Fruit fly (Drosophila melanogaster) whole organism, embryonic: Measurements from ENCODE around the gene HP5.
A peak's percentile ranks its signal among the peaks of the same experiment; 100 is the strongest.

Source experiments
- Ada2b ChIP-seq: fragments of 200-800 bp; sonication (Bioruptor generic); IDR thresholded peaks from 2 replicates; pipeline ENCODE4 v1.3.6; 2022; ENCODE audit warnings: missing biosample characterization, missing genetic modification characterization
- Asciz ChIP-seq: fragments of 200-800 bp; sonication (Bioruptor generic); optimal IDR thresholded peaks from 2 replicates; lab custom pipeline; 2017; ENCODE audit warnings: missing biosample characterization, mild to moderate bottlenecking, missing genetic modification characterization, missing genetic modification reagents
- B-H1 ChIP-seq: fragments of 200-800 bp; sonication (Bioruptor generic); IDR thresholded peaks from 3 replicates; pipeline ENCODE4 v1.3.6; 2022; ENCODE audit warnings: missing biosample characterization, missing genetic modification characterization
- BtbVII ChIP-seq: fragments of 200-800 bp; sonication (Bioruptor generic); optimal IDR thresholded peaks from 3 replicates; lab custom pipeline; 2017; ENCODE audit warnings: missing biosample characterization, mild to moderate bottlenecking, missing genetic modification characterization
- CG10959 ChIP-seq: fragments of 200-800 bp; sonication (Bioruptor generic); IDR thresholded peaks from 2 replicates; pipeline ENCODE4 v1.3.6; 2022; ENCODE audit warnings: missing biosample characterization, missing genetic modification characterization
- CG11504 ChIP-seq: fragments of 200-800 bp; sonication (Bioruptor generic); optimal IDR thresholded peaks from 3 replicates; lab custom pipeline; 2019; ENCODE audit warnings: missing biosample characterization, mild to moderate bottlenecking, missing genetic modification characterization, moderate library complexity
- CG12071 ChIP-seq: fragments of 200-800 bp; sonication (Bioruptor generic); optimal IDR thresholded peaks from 3 replicates; lab custom pipeline; 2018; ENCODE audit warnings: missing biosample characterization, mild to moderate bottlenecking, missing genetic modification characterization
- CG12744 ChIP-seq: fragments of 200-800 bp; sonication (Bioruptor generic); optimal IDR thresholded peaks from 2 replicates; lab custom pipeline; 2016; ENCODE audit warnings: missing biosample characterization, missing genetic modification characterization
- CG14860 ChIP-seq: fragments of 200-800 bp; sonication (Bioruptor generic); IDR thresholded peaks from 3 replicates; pipeline ENCODE4 v1.3.6; 2022; ENCODE audit warnings: missing biosample characterization, missing genetic modification characterization; ENCODE audit not compliant: partially characterized antibody
- CG15011 ChIP-seq: fragments of 200-800 bp; sonication (Bioruptor generic); optimal IDR thresholded peaks from 3 replicates; lab custom pipeline; 2018; ENCODE audit warnings: missing biosample characterization, mild to moderate bottlenecking, missing genetic modification characterization
- CG15514 ChIP-seq: fragments of 200-800 bp; sonication (Bioruptor generic); optimal IDR thresholded peaks from 3 replicates; lab custom pipeline; 2017; ENCODE audit warnings: missing biosample characterization, missing genetic modification characterization, mild to moderate bottlenecking, moderate library complexity, missing genetic modification reagents
- CG1602 ChIP-seq: fragments of 200-800 bp; sonication (Bioruptor generic); optimal IDR thresholded peaks from 3 replicates; lab custom pipeline; 2016; ENCODE audit warnings: missing biosample characterization, missing genetic modification characterization
- CG17385 ChIP-seq: fragments of 200-800 bp; sonication (Bioruptor generic); optimal IDR thresholded peaks from 3 replicates; lab custom pipeline; 2018; ENCODE audit warnings: missing biosample characterization, mild to moderate bottlenecking, missing genetic modification characterization
- CG17802 ChIP-seq: fragments of 200-800 bp; sonication (Bioruptor generic); optimal IDR thresholded peaks from 2 replicates; lab custom pipeline; 2018; ENCODE audit warnings: missing biosample characterization, mild to moderate bottlenecking, missing genetic modification characterization, moderate library complexity
- CG17912 ChIP-seq: fragments of 200-800 bp; sonication (Bioruptor generic); optimal IDR thresholded peaks from 2 replicates; lab custom pipeline; 2018; ENCODE audit warnings: missing biosample characterization, mild to moderate bottlenecking, missing genetic modification characterization
- CG18764 ChIP-seq: fragments of 200-800 bp; sonication (Bioruptor generic); optimal IDR thresholded peaks from 3 replicates; lab custom pipeline; 2016; ENCODE audit warnings: missing biosample characterization, missing genetic modification characterization
- CG2678 ChIP-seq: fragments of 200-800 bp; sonication (Bioruptor generic); optimal IDR thresholded peaks from 3 replicates; lab custom pipeline; 2019; ENCODE audit warnings: missing biosample characterization, mild to moderate bottlenecking, missing genetic modification characterization, moderate library complexity
- CG3838 ChIP-seq: fragments of 200-800 bp; sonication (Bioruptor generic); optimal IDR thresholded peaks from 3 replicates; lab custom pipeline; 2016; ENCODE audit warnings: missing biosample characterization, missing genetic modification characterization
- CG4707 ChIP-seq: fragments of 200-800 bp; sonication (Bioruptor generic); optimal IDR thresholded peaks from 2 replicates; lab custom pipeline; 2018; ENCODE audit warnings: missing biosample characterization, mild to moderate bottlenecking, missing genetic modification characterization, moderate library complexity
- CG6254 ChIP-seq: fragments of 200-800 bp; sonication (Bioruptor generic); optimal IDR thresholded peaks from 3 replicates; lab custom pipeline; 2017; ENCODE audit warnings: mild to moderate bottlenecking, missing biosample characterization, missing genetic modification reagents, missing genetic modification characterization
- CG7357 ChIP-seq: fragments of 200-800 bp; sonication (Bioruptor generic); IDR thresholded peaks from 3 replicates; pipeline ENCODE4 v1.3.6; 2022; ENCODE audit warnings: missing biosample characterization, missing genetic modification characterization
- CG7987 ChIP-seq: fragments of 200-800 bp; sonication (Bioruptor generic); optimal IDR thresholded peaks from 2 replicates; lab custom pipeline; 2018; ENCODE audit warnings: missing biosample characterization, mild to moderate bottlenecking, missing genetic modification characterization, moderate library complexity
- CG9932 ChIP-seq: fragments of 200-800 bp; sonication (Bioruptor generic); IDR thresholded peaks from 2 replicates; pipeline ENCODE4 v1.3.6; 2022; ENCODE audit warnings: missing biosample characterization, missing genetic modification characterization
- Hand ChIP-seq: fragments of 200-800 bp; sonication (Bioruptor generic); optimal IDR thresholded peaks from 2 replicates; lab custom pipeline; 2017; ENCODE audit warnings: mild to moderate bottlenecking, missing biosample characterization, missing genetic modification reagents, missing genetic modification characterization
- Hmx ChIP-seq: fragments of 200-800 bp; sonication (Bioruptor generic); optimal IDR thresholded peaks from 2 replicates; lab custom pipeline; 2016; ENCODE audit warnings: missing biosample characterization, missing genetic modification characterization
- Lim3 ChIP-seq: fragments of 200-800 bp; sonication (Bioruptor generic); IDR thresholded peaks from 2 replicates; pipeline ENCODE4 v1.3.6; 2022; ENCODE audit warnings: missing biosample characterization, missing genetic modification characterization
- Myb ChIP-seq: fragments of 200-800 bp; sonication (Bioruptor generic); optimal IDR thresholded peaks from 2 replicates; lab custom pipeline; 2016; ENCODE audit warnings: missing biosample characterization, missing genetic modification characterization
- Nf-YA ChIP-seq: fragments of 200-800 bp; sonication (Bioruptor generic); IDR thresholded peaks from 2 replicates; pipeline ENCODE4 v1.3.6; 2022; ENCODE audit warnings: missing biosample characterization, missing genetic modification characterization
- Ravus ChIP-seq: fragments of 200-800 bp; sonication (Bioruptor generic); IDR thresholded peaks from 2 replicates; pipeline ENCODE4 v1.3.6; 2022; ENCODE audit warnings: missing biosample characterization, missing genetic modification characterization
- Rfx ChIP-seq: fragments of 200-800 bp; sonication (Bioruptor generic); IDR thresholded peaks from 2 replicates; pipeline ENCODE4 v1.3.6; 2022; ENCODE audit warnings: missing biosample characterization, missing genetic modification characterization
- abd-A ChIP-seq: fragments of 200-800 bp; sonication (Bioruptor generic); optimal IDR thresholded peaks from 3 replicates; lab custom pipeline; 2019; ENCODE audit warnings: missing biosample characterization, mild to moderate bottlenecking, missing genetic modification characterization, moderate library complexity
- bigmax ChIP-seq: fragments of 200-800 bp; sonication (Bioruptor generic); optimal IDR thresholded peaks from 2 replicates; lab custom pipeline; 2018; ENCODE audit warnings: missing biosample characterization, mild to moderate bottlenecking, missing genetic modification characterization
- cad ChIP-seq: fragments of >200 bp; optimal IDR thresholded peaks from 2 replicates; lab custom pipeline; 2017; ENCODE audit warnings: missing biosample characterization, missing genetic modification characterization
- dm ChIP-seq: fragments of 200-800 bp; sonication (Bioruptor generic); optimal IDR thresholded peaks from 3 replicates; lab custom pipeline; 2016; ENCODE audit warnings: missing biosample characterization, missing genetic modification characterization
- emc ChIP-seq: fragments of 200-800 bp; sonication (Bioruptor generic); optimal IDR thresholded peaks from 2 replicates; lab custom pipeline; 2016; ENCODE audit warnings: missing biosample characterization, missing genetic modification characterization
- ems ChIP-seq: fragments of 200-800 bp; sonication (Bioruptor generic); optimal IDR thresholded peaks from 3 replicates; lab custom pipeline; 2016; ENCODE audit warnings: missing biosample characterization, missing genetic modification characterization
- en ChIP-seq: fragments of 200-800 bp; sonication (Bioruptor generic); optimal IDR thresholded peaks from 2 replicates; lab custom pipeline; 2016; ENCODE audit warnings: missing biosample characterization, missing genetic modification characterization
- eve ChIP-seq, 2 experiments: fragments of >200 bp; optimal IDR thresholded peaks; 2 replicates each; lab custom pipeline; 2017; ENCODE audit warnings: missing biosample characterization in 2 of 2, missing genetic modification characterization in 2 of 2
- eyg ChIP-seq: fragments of 200-800 bp; sonication (Bioruptor generic); optimal IDR thresholded peaks from 3 replicates; lab custom pipeline; 2016; ENCODE audit warnings: missing biosample characterization, missing genetic modification characterization
- h ChIP-seq: fragments of >200 bp; optimal IDR thresholded peaks from 2 replicates; lab custom pipeline; 2017
- hth ChIP-seq: fragments of >200 bp; optimal IDR thresholded peaks from 2 replicates; lab custom pipeline; 2017; ENCODE audit warnings: inconsistent platforms
- insv ChIP-seq, 2 experiments: fragments of 200-800 bp; sonication (Bioruptor generic); optimal IDR thresholded peaks; 3 replicates each; lab custom pipeline; 2016 to 2018; ENCODE audit warnings: missing biosample characterization in 2 of 2, missing genetic modification characterization in 2 of 2
- lbe ChIP-seq: fragments of 200-800 bp; sonication (Bioruptor generic); optimal IDR thresholded peaks from 2 replicates; lab custom pipeline; 2016; ENCODE audit warnings: missing biosample characterization, mild to moderate bottlenecking, missing genetic modification characterization
- nerfin-2 ChIP-seq: fragments of 200-800 bp; sonication (Bioruptor generic); IDR thresholded peaks from 2 replicates; pipeline ENCODE4 v1.3.6; 2022; ENCODE audit warnings: missing biosample characterization, missing genetic modification characterization; ENCODE audit not compliant: partially characterized antibody
- oc ChIP-seq: fragments of 200-800 bp; sonication (Bioruptor generic); optimal IDR thresholded peaks from 2 replicates; lab custom pipeline; 2018; ENCODE audit warnings: missing biosample characterization, mild to moderate bottlenecking, missing genetic modification characterization, moderate library complexity
- pzg ChIP-seq: fragments of 200-800 bp; sonication (Bioruptor generic); optimal IDR thresholded peaks from 3 replicates; lab custom pipeline; 2018; ENCODE audit warnings: missing biosample characterization, mild to moderate bottlenecking, missing genetic modification characterization, moderate library complexity
- run ChIP-seq: fragments of 200-800 bp; sonication (Bioruptor generic); optimal IDR thresholded peaks from 3 replicates; lab custom pipeline; 2018; ENCODE audit warnings: missing biosample characterization, mild to moderate bottlenecking, missing genetic modification characterization
- schlank ChIP-seq: fragments of 200-800 bp; sonication (Bioruptor generic); optimal IDR thresholded peaks from 2 replicates; lab custom pipeline; 2018; ENCODE audit warnings: missing biosample characterization, mild to moderate bottlenecking, missing genetic modification characterization
- usp ChIP-seq: fragments of >200 bp; optimal IDR thresholded peaks from 2 replicates; lab custom pipeline; 2017; ENCODE audit warnings: missing biosample characterization, missing genetic modification characterization
- z ChIP-seq: fragments of 200-800 bp; sonication (Bioruptor generic); IDR thresholded peaks from 3 replicates; pipeline ENCODE4 v1.3.6; 2022; ENCODE audit warnings: missing biosample characterization, missing genetic modification characterization
- zfh2 ChIP-seq: fragments of 200-800 bp; sonication (Bioruptor generic); optimal IDR thresholded peaks from 2 replicates; lab custom pipeline; 2016; ENCODE audit warnings: missing biosample characterization, missing genetic modification characterization

HP5 gene

DNA sequence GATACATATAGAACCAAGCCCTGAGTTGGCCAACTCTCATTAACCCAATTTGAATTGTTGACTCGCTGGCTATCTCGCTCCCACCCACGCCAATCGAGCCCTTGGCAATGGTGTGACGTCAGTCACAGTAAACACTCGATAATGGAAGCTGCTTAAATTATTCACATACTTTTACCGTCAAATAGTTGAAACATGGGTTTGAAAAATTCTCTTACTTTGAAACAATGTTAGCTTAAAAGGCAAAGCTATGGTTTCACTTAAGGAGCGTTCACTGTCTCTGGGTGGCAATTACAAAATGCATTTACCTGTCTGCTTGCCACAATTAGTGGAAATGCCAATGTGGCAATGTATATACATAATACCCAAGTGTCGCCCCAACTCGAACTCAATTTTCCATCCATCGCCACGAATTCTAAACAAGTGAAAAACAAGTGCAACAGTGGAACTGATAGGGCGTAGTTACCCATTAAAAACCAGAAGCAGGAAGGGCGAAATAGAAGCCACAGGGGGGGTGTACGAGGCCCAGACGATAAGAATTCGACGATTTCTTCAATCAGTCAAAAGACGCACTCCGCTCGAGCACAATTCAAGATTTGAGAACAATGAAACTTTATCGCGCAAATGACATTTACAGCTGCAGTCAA lies 5.0 kb upstream of the HP5 start (continued):
- peak; percentile 59 for TF ChIP-seq CG18764 (GFP tag; lab: Kevin White, UChicago)
- peak; percentile 66 for TF ChIP-seq oc
- TF ChIP-seq CG7987 = peak; percentile 73
- no peak for TF ChIP-seq bigmax
- TF ChIP-seq schlank = peak; percentile 78
- peak; percentile 59 for TF ChIP-seq dm (GFP tag; lab: Kevin White, UChicago)
- peak in 1 of 2 experiments; percentile 92 for TF ChIP-seq eve (GFP tag; optimal IDR thresholded peaks at IDR 0.05; lab: Kevin White, UChicago)
- peak; percentile 72 for TF ChIP-seq CG15514 (GFP tag; lab: Kevin White, UChicago)
- peak; percentile 70 for TF ChIP-seq en (GFP tag; lab: Kevin White, UChicago)
- peak; percentile 88 for TF ChIP-seq CG11504 (tag; lab: Kevin White, UChicago)
- peak; percentile 56 for TF ChIP-seq emc (GFP tag; lab: Kevin White, UChicago)
- peak; percentile 71 for TF ChIP-seq CG12744 (GFP tag; lab: Kevin White, UChicago)
- TF ChIP-seq CG10959 (GFP tag; lab: Robert Waterston, UW) = peak; percentile 62
- peak; percentile 75 for TF ChIP-seq CG1602 (GFP tag; lab: Kevin White, UChicago)
- peak; percentile 71 for TF ChIP-seq Nf-YA (GFP tag; lab: Robert Waterston, UW)
- TF ChIP-seq nerfin-2 (GFP tag; lab: Robert Waterston, UW) = no peak
- peak; percentile 71 for TF ChIP-seq CG17912
- TF ChIP-seq lbe (GFP tag; lab: Kevin White, UChicago) = peak; percentile 73
- peak; percentile 60 for TF ChIP-seq CG15011
- peak; percentile 75 for TF ChIP-seq Asciz (GFP tag; lab: Kevin White, UChicago)
- TF ChIP-seq Myb (GFP tag; lab: Kevin White, UChicago) = peak; percentile 74
- TF ChIP-seq Hmx = peak; percentile 9
- peak; percentile 85 for TF ChIP-seq B-H1 (GFP tag; lab: Robert Waterston, UW)
- no peak for TF ChIP-seq h (lab: Kevin White, UChicago)
- TF ChIP-seq insv (GFP tag; optimal IDR thresholded peaks at IDR 0.05; lab: Kevin White, UChicago) = peak in 1 of 2 experiments; percentile 51
- peak; percentile 60 for TF ChIP-seq CG17802 (tag; lab: Kevin White, UChicago)
- no peak for TF ChIP-seq CG14860 (GFP tag; lab: Robert Waterston, UW)
- peak; percentile 82 for TF ChIP-seq CG17385 (GFP tag; lab: Kevin White, UChicago)
- TF ChIP-seq CG4707 (GFP tag; lab: Kevin White, UChicago) = peak; percentile 69
- TF ChIP-seq zfh2 (GFP tag; lab: Kevin White, UChicago) = peak; percentile 80
- TF ChIP-seq Hand (GFP tag; lab: Kevin White, UChicago) = peak; percentile 60
- peak; percentile 92 for TF ChIP-seq Ada2b (GFP tag; lab: Robert Waterston, UW)
- TF ChIP-seq Rfx (GFP tag; lab: Robert Waterston, UW) = peak; percentile 91
- TF ChIP-seq z (GFP tag; lab: Robert Waterston, UW) = no peak; the same call in 2 of the 3 replicates
- TF ChIP-seq run (tag; lab: Kevin White, UChicago) = peak; percentile 48
- TF ChIP-seq CG2678 = peak; percentile 89
- peak; percentile 33 for TF ChIP-seq abd-A (tag; lab: Kevin White, UChicago)
- TF ChIP-seq pzg = peak; percentile 5
- no peak for TF ChIP-seq cad (GFP tag; lab: Kevin White, UChicago)
- peak; percentile 33 for TF ChIP-seq CG3838
- no peak for TF ChIP-seq usp (GFP tag; lab: Kevin White, UChicago)
- no peak for TF ChIP-seq hth (lab: Kevin White, UChicago)
- TF ChIP-seq CG12071 (GFP tag; lab: Kevin White, UChicago) = peak; percentile 88
- peak; percentile 84 for TF ChIP-seq eyg (GFP tag; lab: Kevin White, UChicago)
- peak; percentile 85 for TF ChIP-seq ems (GFP tag; lab: Kevin White, UChicago)
- TF ChIP-seq CG9932 = peak; percentile 86
- peak; percentile 46 for TF ChIP-seq CG6254 (GFP tag; lab: Kevin White, UChicago)
- TF ChIP-seq BtbVII (GFP tag; lab: Kevin White, UChicago) = peak; percentile 87
- TF ChIP-seq Ravus (GFP tag; lab: Robert Waterston, UW) = peak; percentile 64
- peak; percentile 81 for TF ChIP-seq CG7357 (GFP tag; lab: Robert Waterston, UW)
- peak; percentile 57; the same call in 1 of the 2 replicates for TF ChIP-seq Lim3
